Worm (Caenorhabditis elegans): ENCODE data around the gene pezo-1.

DNA sequence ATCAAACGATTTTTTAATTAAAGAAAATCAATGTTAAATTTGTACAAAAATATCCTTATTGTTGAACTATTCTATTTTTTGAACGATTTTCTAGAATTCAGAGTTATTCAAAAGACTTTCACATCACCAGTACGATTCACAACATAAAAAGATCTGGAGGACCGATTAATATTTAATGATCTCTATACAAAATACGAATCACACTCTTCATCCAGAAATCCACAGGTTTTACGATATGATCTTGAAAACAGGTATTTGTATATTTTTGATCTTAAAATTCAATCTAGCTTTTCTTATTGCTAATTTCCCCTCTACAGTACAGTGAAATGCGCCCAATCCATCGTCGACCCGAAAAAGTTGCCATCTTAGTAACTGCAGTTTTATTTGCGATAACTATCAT, 61.7 kb downstream of the pezo-1 start, which contains the start of gene F49C12.5:
- no peak for TF ChIP-seq nhr-102 (tag; optimal IDR thresholded peaks at IDR 0.05)
- no peak for TF ChIP-seq lim-7 (GFP tag; IDR thresholded peaks at IDR 0.05)
- TF ChIP-seq lir-3 (tag; optimal IDR thresholded peaks at IDR 0.05), result no peak
- no peak for TF ChIP-seq nhr-28 (tag; optimal IDR thresholded peaks at IDR 0.05)
- no peak for TF ChIP-seq ama-1 (optimal IDR thresholded peaks at IDR 0.05)
- no peak for TF ChIP-seq aha-1 (tag)
- no peak for TF ChIP-seq unc-39 (tag; optimal IDR thresholded peaks at IDR 0.05)
- no peak for TF ChIP-seq aly-2 (tag; optimal IDR thresholded peaks at IDR 0.05)

All from whole organism, L4 larva.